Worm (Caenorhabditis elegans): ENCODE data around the gene ran-2.

ran-2 gene

DNA sequence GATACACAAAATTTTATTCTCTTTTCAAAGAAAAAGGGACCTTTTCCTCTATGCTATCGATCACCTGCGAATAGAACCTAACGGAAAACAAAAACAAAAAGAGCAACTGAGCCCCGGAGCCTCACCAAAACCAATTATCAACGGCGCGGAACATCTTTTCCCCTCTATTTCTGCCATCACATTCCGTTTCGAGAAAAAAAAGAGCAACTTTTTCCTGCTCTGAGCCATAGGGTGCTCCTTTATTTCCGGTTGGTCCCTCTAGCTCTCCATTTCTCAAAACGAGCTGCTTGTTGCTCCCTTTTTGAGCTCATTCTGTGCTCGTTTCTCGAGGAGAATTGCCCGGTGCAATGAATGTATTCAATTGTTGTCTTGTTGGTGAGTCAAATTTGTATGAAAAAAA is 46.3 kb downstream of the ran-2 start, which contains the start of gene clp-1:
Gene clp-1 (plus strand): TSS at position 301 of the 400 bp plus-strand sequence.
- TF ChIP-seq lin-39 (tag; optimal IDR thresholded peaks at IDR 0.05): peak; percentile 26
- no peak for TF ChIP-seq tbx-2 (tag; optimal IDR thresholded peaks at IDR 0.05)
- TF ChIP-seq ama-1 (optimal IDR thresholded peaks at IDR 0.05): peak; percentile 28

- no peak for TF ChIP-seq elt-3 (tag; optimal IDR thresholded peaks at IDR 0.05)
- no peak for TF ChIP-seq fkh-2 (tag; optimal IDR thresholded peaks at IDR 0.05)
- TF ChIP-seq mml-1 (tag; optimal IDR thresholded peaks at IDR 0.05): no peak
- no peak for TF ChIP-seq ceh-16 (tag; optimal IDR thresholded peaks at IDR 0.05)
- TF ChIP-seq R02D3.7 (tag; optimal IDR thresholded peaks at IDR 0.05): no peak
- no peak for TF ChIP-seq mdl-1 (tag; optimal IDR thresholded peaks at IDR 0.05)
- TF ChIP-seq eor-1 (tag; optimal IDR thresholded peaks at IDR 0.05): no peak
- TF ChIP-seq elt-2 (tag; optimal IDR thresholded peaks at IDR 0.05): no peak
- TF ChIP-seq unc-62 (GFP tag; optimal IDR thresholded peaks at IDR 0.05): no peak
- no peak for TF ChIP-seq lin-15B (tag; optimal IDR thresholded peaks at IDR 0.05)
- no peak for TF ChIP-seq nhr-28 (tag; optimal IDR thresholded peaks at IDR 0.05)
- no peak for TF ChIP-seq egl-5 (tag; optimal IDR thresholded peaks at IDR 0.05)
Observed at ce11 chrIII:7981233-7981632, 47.9 kb downstream of the ran-2 start.

- no peak for TF ChIP-seq ceh-16 (tag; optimal IDR thresholded peaks at IDR 0.05)
- no peak for TF ChIP-seq elt-3 (tag; optimal IDR thresholded peaks at IDR 0.05)
- TF ChIP-seq snpc-4 (tag; optimal IDR thresholded peaks at IDR 0.05): no peak
- no peak for TF ChIP-seq egl-27 (tag; optimal IDR thresholded peaks at IDR 0.05)
- TF ChIP-seq ztf-11 (tag; optimal IDR thresholded peaks at IDR 0.05): no peak
- no peak for TF ChIP-seq elt-2 (tag; optimal IDR thresholded peaks at IDR 0.05)
- no peak for TF ChIP-seq pha-4 (tag; optimal IDR thresholded peaks at IDR 0.05)
Observed at ce11 chrIII:7981938-7982337, 48.6 kb downstream of the ran-2 start.

- TF ChIP-seq fkh-2 (tag; optimal IDR thresholded peaks at IDR 0.05) (no peak), snpc-4 (tag; optimal IDR thresholded peaks at IDR 0.05) (no peak), pqm-1 (tag; optimal IDR thresholded peaks at IDR 0.05) (no peak), mml-1 (tag; optimal IDR thresholded peaks at IDR 0.05) (no peak), tbx-2 (tag; optimal IDR thresholded peaks at IDR 0.05) (no peak)
Observed at ce11 chrIII:7986585-7987171, 53.3 kb downstream of the ran-2 start, which contains the start of gene hrpk-2. TSS of gene hrpk-2 (plus strand) at chrIII:7987121.
